Fruit fly (Drosophila melanogaster): ENCODE results near the gene Nost.

Nost gene

dm6 chrX:9046986-9047385, 17.0 kb downstream of the Nost start (continued):
- peak; percentile 30 for TF ChIP-seq CG7368 (GFP tag; optimal IDR thresholded peaks at IDR 0.05)
- TF ChIP-seq acj6 (GFP tag; optimal IDR thresholded peaks at IDR 0.05), result peak; percentile 66
- TF ChIP-seq esn (GFP tag; optimal IDR thresholded peaks at IDR 0.05), result no peak
- TF ChIP-seq Hr38 (GFP tag; optimal IDR thresholded peaks at IDR 0.05), result no peak
- TF ChIP-seq net (GFP tag; optimal IDR thresholded peaks at IDR 0.05), result peak; percentile 46
- peak; percentile 63 for TF ChIP-seq CG10669 (GFP tag; optimal IDR thresholded peaks at IDR 0.05)
- peak; percentile 5 for TF ChIP-seq CG34406 (GFP tag; optimal IDR thresholded peaks at IDR 0.05)
- TF ChIP-seq fd85E (GFP tag; optimal IDR thresholded peaks at IDR 0.05), result no peak

dm6 chrX:9047725-9048384, 17.9 kb downstream of the Nost start:
- peak; percentile 80 for TF ChIP-seq eg (GFP tag; IDR thresholded peaks at IDR 0.05)
- TF ChIP-seq dsx (GFP tag; optimal IDR thresholded peaks at IDR 0.05; ENCODE audit: poor library complexity, severe bottlenecking), result peak; percentile 87
- TF ChIP-seq CG8632 (GFP tag; optimal IDR thresholded peaks at IDR 0.05), result peak; percentile 81
- TF ChIP-seq Eip78C (GFP tag), result peak; percentile 96
- peak; percentile 85 for TF ChIP-seq pdm3 (GFP tag; optimal IDR thresholded peaks at IDR 0.05)
- peak; percentile 76 for TF ChIP-seq CG34406 (GFP tag; optimal IDR thresholded peaks at IDR 0.05)
- peak; percentile 84 for TF ChIP-seq svp (GFP tag)
- peak; percentile 79 to 80 for TF ChIP-seq ss (GFP tag; optimal IDR thresholded peaks at IDR 0.05)
- peak; percentile 40 for TF ChIP-seq CG6854 (GFP tag; optimal IDR thresholded peaks at IDR 0.05)
- peak; percentile 40 for TF ChIP-seq CG11762 (GFP tag; optimal IDR thresholded peaks at IDR 0.05; ENCODE audit: insufficient read depth)
- peak; percentile 63 for TF ChIP-seq esn (GFP tag; optimal IDR thresholded peaks at IDR 0.05)
- TF ChIP-seq Lpt (GFP tag; optimal IDR thresholded peaks at IDR 0.05), result peak; percentile 76
- no peak for TF ChIP-seq fkh (GFP tag; optimal IDR thresholded peaks at IDR 0.05)
- peak; percentile 76 for TF ChIP-seq Eip75B (GFP tag; optimal IDR thresholded peaks at IDR 0.05)
- TF ChIP-seq dac (GFP tag; optimal IDR thresholded peaks at IDR 0.05), result peak; percentile 44
- peak; percentile 92 for TF ChIP-seq Ets96B (tag; optimal IDR thresholded peaks at IDR 0.05)
- TF ChIP-seq CG6163 (GFP tag; IDR thresholded peaks at IDR 0.05), result peak; percentile 75
- peak; percentile 75 for TF ChIP-seq net (GFP tag; optimal IDR thresholded peaks at IDR 0.05)
- TF ChIP-seq CG11902 (GFP tag; optimal IDR thresholded peaks at IDR 0.05), result peak; percentile 17
- peak; percentile 18 for TF ChIP-seq fd85E (GFP tag; optimal IDR thresholded peaks at IDR 0.05)
- peak; percentile 17 for TF ChIP-seq CG31627 (GFP tag; optimal IDR thresholded peaks at IDR 0.05)
- peak; percentile 65 for TF ChIP-seq CG16779 (tag; optimal IDR thresholded peaks at IDR 0.05)
- peak; percentile 92 for TF ChIP-seq CG3032 (tag; optimal IDR thresholded peaks at IDR 0.05)
- TF ChIP-seq Sox15 (GFP tag; optimal IDR thresholded peaks at IDR 0.05), result peak; percentile 34
- no peak for TF ChIP-seq Hr38 (GFP tag; optimal IDR thresholded peaks at IDR 0.05)
- TF ChIP-seq CG7368 (GFP tag; optimal IDR thresholded peaks at IDR 0.05), result peak; percentile 45
- peak; percentile 17 for TF ChIP-seq Hr39 (GFP tag; optimal IDR thresholded peaks at IDR 0.05)
- TF ChIP-seq Eip93F (GFP tag; optimal IDR thresholded peaks at IDR 0.05), result no peak
- no peak for TF ChIP-seq vri (GFP tag; optimal IDR thresholded peaks at IDR 0.05)
- peak; percentile 89 for TF ChIP-seq CG15336 (GFP tag; IDR thresholded peaks at IDR 0.05)
- TF ChIP-seq lz (GFP tag; optimal IDR thresholded peaks at IDR 0.05), result peak; percentile 58
- TF ChIP-seq CG32006 (GFP tag; optimal IDR thresholded peaks at IDR 0.05), result peak; percentile 87
- TF ChIP-seq CG10631 (GFP tag; optimal IDR thresholded peaks at IDR 0.05), result peak; percentile 77
- TF ChIP-seq CG6276 (GFP tag; optimal IDR thresholded peaks at IDR 0.05), result peak; percentile 71
- no peak for TF ChIP-seq Blimp-1 (GFP tag; optimal IDR thresholded peaks at IDR 0.05)
- peak; percentile 81 for TF ChIP-seq achi (GFP tag; optimal IDR thresholded peaks at IDR 0.05)
- TF ChIP-seq CG9139 (GFP tag; optimal IDR thresholded peaks at IDR 0.05), result peak; percentile 72
- peak in 1 of 2 experiments; percentile 88 for TF ChIP-seq salr (GFP tag; optimal IDR thresholded peaks at IDR 0.05)
- TF ChIP-seq Smox (GFP tag; optimal IDR thresholded peaks at IDR 0.05), result peak; percentile 57
- TF ChIP-seq OdsH (GFP tag; optimal IDR thresholded peaks at IDR 0.05), result peak; percentile 78
- peak; percentile 58 for TF ChIP-seq Gug (GFP tag; IDR thresholded peaks at IDR 0.05)
- peak; percentile 42 for TF ChIP-seq CG8319 (GFP tag; optimal IDR thresholded peaks at IDR 0.05)
- peak; percentile 67 for TF ChIP-seq topi (GFP tag; optimal IDR thresholded peaks at IDR 0.05)
- TF ChIP-seq Met (GFP tag; optimal IDR thresholded peaks at IDR 0.05), result peak; percentile 52
- peak; percentile 81 for TF ChIP-seq spab (GFP tag; optimal IDR thresholded peaks at IDR 0.05)
- peak; percentile 74 for TF ChIP-seq CG4318 (GFP tag; optimal IDR thresholded peaks at IDR 0.05)

Data from whole organism, prepupa.